Fruit fly (Drosophila melanogaster) whole organism, prepupa: ENCODE measurements around the gene Pdp1.

ENCODE experiments used
- Blimp-1 ChIP-seq: fragments of 200-800 bp; sonication (Bioruptor generic); optimal IDR thresholded peaks from 3 replicates; lab custom pipeline; 2017; ENCODE audit warnings: missing biosample characterization, missing genetic modification characterization, mild to moderate bottlenecking, moderate library complexity, missing genetic modification reagents
- CG10669 ChIP-seq: fragments of 200-800 bp; sonication (Bioruptor generic); optimal IDR thresholded peaks from 3 replicates; lab custom pipeline; 2018; ENCODE audit warnings: missing biosample characterization, mild to moderate bottlenecking, missing genetic modification characterization, moderate library complexity
- CG11762 ChIP-seq: fragments of 200-800 bp; sonication (Bioruptor generic); optimal IDR thresholded peaks from 3 replicates; lab custom pipeline; 2016; ENCODE audit warnings: missing biosample characterization, missing genetic modification characterization; ENCODE audit not compliant: insufficient read depth
- CG11902 ChIP-seq: fragments of 200-800 bp; sonication (Bioruptor generic); optimal IDR thresholded peaks from 3 replicates; lab custom pipeline; 2016; ENCODE audit warnings: missing biosample characterization, missing genetic modification characterization
- CG16779 ChIP-seq: fragments of 200-800 bp; sonication (Bioruptor generic); optimal IDR thresholded peaks from 3 replicates; lab custom pipeline; 2017; ENCODE audit warnings: missing biosample characterization, mild to moderate bottlenecking, missing genetic modification characterization
- CG3032 ChIP-seq: fragments of 200-800 bp; optimal IDR thresholded peaks from 2 replicates; lab custom pipeline; 2019; ENCODE audit warnings: missing biosample characterization, mild to moderate bottlenecking, missing genetic modification characterization, moderate library complexity
- CG31627 ChIP-seq: fragments of 200-800 bp; sonication (Bioruptor generic); optimal IDR thresholded peaks from 3 replicates; lab custom pipeline; 2016; ENCODE audit warnings: missing biosample characterization, missing genetic modification characterization
- CG32006 ChIP-seq: fragments of 200-800 bp; sonication (Bioruptor generic); optimal IDR thresholded peaks from 3 replicates; lab custom pipeline; 2017; ENCODE audit warnings: missing biosample characterization, mild to moderate bottlenecking, missing genetic modification characterization
- CG6792 ChIP-seq: fragments of 200-800 bp; sonication (Bioruptor generic); optimal IDR thresholded peaks from 3 replicates; lab custom pipeline; 2016; ENCODE audit warnings: missing biosample characterization, missing genetic modification characterization
- CG8319 ChIP-seq: fragments of 200-800 bp; sonication (Bioruptor generic); optimal IDR thresholded peaks from 3 replicates; lab custom pipeline; 2016; ENCODE audit warnings: missing biosample characterization, missing genetic modification characterization
- Ets21C ChIP-seq: fragments of 200-800 bp; sonication (Bioruptor generic); optimal IDR thresholded peaks from 3 replicates; lab custom pipeline; 2016; ENCODE audit warnings: missing biosample characterization, missing genetic modification characterization
- Ets96B ChIP-seq: fragments of 200-800 bp; optimal IDR thresholded peaks from 2 replicates; lab custom pipeline; 2019; ENCODE audit warnings: missing biosample characterization, mild to moderate bottlenecking, missing genetic modification characterization, moderate library complexity
- Gug ChIP-seq: fragments of 200-800 bp; sonication (Bioruptor generic); IDR thresholded peaks from 2 replicates; pipeline ENCODE4 v1.3.6; 2022; ENCODE audit warnings: missing biosample characterization, missing genetic modification characterization
- Hr4 ChIP-seq: fragments of 200-800 bp; sonication (Bioruptor generic); optimal IDR thresholded peaks from 3 replicates; lab custom pipeline; 2016; ENCODE audit warnings: missing biosample characterization, missing genetic modification characterization
- Met ChIP-seq: fragments of 200-800 bp; sonication (Bioruptor generic); optimal IDR thresholded peaks from 3 replicates; lab custom pipeline; 2016; ENCODE audit warnings: missing biosample characterization, missing genetic modification characterization
- Sox102F ChIP-seq: fragments of 200-800 bp; sonication (Bioruptor generic); optimal IDR thresholded peaks from 2 replicates; lab custom pipeline; 2016; ENCODE audit warnings: missing biosample characterization, mild to moderate bottlenecking, missing genetic modification characterization
- Sox15 ChIP-seq: fragments of 200-800 bp; sonication (Bioruptor generic); optimal IDR thresholded peaks from 3 replicates; lab custom pipeline; 2016; ENCODE audit warnings: missing biosample characterization, missing genetic modification characterization
- acj6 ChIP-seq: fragments of 200-800 bp; sonication (Bioruptor generic); optimal IDR thresholded peaks from 3 replicates; lab custom pipeline; 2016; ENCODE audit warnings: missing biosample characterization, missing genetic modification characterization
- cyc ChIP-seq: fragments of 200-800 bp; sonication (Bioruptor generic); optimal IDR thresholded peaks from 3 replicates; lab custom pipeline; 2016; ENCODE audit warnings: missing biosample characterization, missing genetic modification characterization
- dsx ChIP-seq: fragments of 200-800 bp; optimal IDR thresholded peaks from 3 replicates; lab custom pipeline; 2019; ENCODE audit warnings: missing biosample characterization, mild to moderate bottlenecking, missing genetic modification characterization, moderate library complexity; ENCODE audit not compliant: poor library complexity, severe bottlenecking
- eg ChIP-seq: fragments of 200-800 bp; sonication (Bioruptor generic); IDR thresholded peaks from 3 replicates; pipeline ENCODE4 v1.3.6; 2022; ENCODE audit warnings: missing biosample characterization, missing genetic modification characterization
- fd59A ChIP-seq: fragments of 200-800 bp; sonication (Bioruptor generic); optimal IDR thresholded peaks from 2 replicates; lab custom pipeline; 2017; ENCODE audit warnings: missing biosample characterization, mild to moderate bottlenecking, missing genetic modification characterization, missing genetic modification reagents
- fd85E ChIP-seq: fragments of 200-800 bp; sonication (Bioruptor generic); optimal IDR thresholded peaks from 3 replicates; lab custom pipeline; 2016; ENCODE audit warnings: missing biosample characterization, missing genetic modification characterization
- net ChIP-seq: fragments of 200-800 bp; sonication (Bioruptor generic); optimal IDR thresholded peaks from 3 replicates; lab custom pipeline; 2016; ENCODE audit warnings: missing biosample characterization, missing genetic modification characterization
- salr ChIP-seq, 2 experiments: fragments of 200-800 bp; sonication (Bioruptor generic); optimal IDR thresholded peaks; 3 replicates each; lab custom pipeline; 2016 to 2018; ENCODE audit warnings: missing biosample characterization in 2 of 2, missing genetic modification characterization in 2 of 2, mild to moderate bottlenecking in 1 of 2
- spab ChIP-seq: fragments of 200-800 bp; sonication (Bioruptor generic); optimal IDR thresholded peaks from 2 replicates; lab custom pipeline; 2017; ENCODE audit warnings: missing biosample characterization, mild to moderate bottlenecking, missing genetic modification characterization, missing genetic modification reagents
- ss ChIP-seq, 2 experiments: fragments of 200-800 bp; sonication (Bioruptor generic); optimal IDR thresholded peaks; 2 replicates in 1 of 2; 3 replicates in 1 of 2; lab custom pipeline; 2017 to 2018; ENCODE audit warnings: mild to moderate bottlenecking in 2 of 2, missing biosample characterization in 2 of 2, missing genetic modification characterization in 2 of 2, moderate library complexity in 1 of 2
- svp ChIP-seq: fragments of 200-800 bp; sonication (Bioruptor generic); peaks from one replicate; lab custom pipeline; 2016; ENCODE audit warnings: missing biosample characterization, missing genetic modification characterization
- vri ChIP-seq: fragments of 200-800 bp; sonication (Bioruptor generic); optimal IDR thresholded peaks from 3 replicates; lab custom pipeline; 2016; ENCODE audit warnings: missing biosample characterization, mild to moderate bottlenecking, missing genetic modification characterization

Pdp1 gene

dm6 chr3L:7781353-7782050 is 85.7 kb downstream of the Pdp1 start (continued):
- no peak for TF ChIP-seq net (GFP tag; lab: Kevin White, UChicago)
- TF ChIP-seq, all 60 proteins: peak for 4

- TF ChIP-seq eg (no peak), vri (GFP tag; lab: Kevin White, UChicago) (peak; percentile 11)
These were observed 91.7 kb downstream of the Pdp1 start, which contains the start of gene Clk for dm6 chr3L:7775365-7775905. TSS of gene Clk (minus strand) at chr3L:7775603.

DNA sequence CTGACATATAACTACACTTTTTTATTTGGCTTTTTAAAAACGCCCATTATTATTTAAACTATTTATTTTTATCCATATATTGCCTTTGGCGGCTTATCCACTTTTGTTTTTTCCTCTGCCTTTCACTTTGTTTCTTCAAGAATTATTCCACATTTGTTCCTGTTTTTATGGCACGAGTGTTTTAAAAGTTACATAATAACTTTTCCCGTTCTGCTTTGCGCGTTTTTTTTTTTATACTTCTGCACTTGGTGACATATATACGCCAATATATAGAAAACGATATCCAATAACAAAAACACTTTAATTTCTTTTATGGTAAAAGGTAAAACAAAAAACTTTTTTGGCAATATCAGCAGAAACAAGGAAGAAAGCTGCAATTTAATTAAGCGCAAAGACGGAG is 92.5 kb downstream of the Pdp1 start:
- TF ChIP-seq Ets96B (no peak), Blimp-1 (GFP tag; lab: Kevin White, UChicago) (no peak), fd59A (no peak), CG3032 (tag; lab: Kevin White, UChicago) (no peak), fd85E (no peak), Met (GFP tag; lab: Kevin White, UChicago) (no peak), Gug (GFP tag; lab: Robert Waterston, UW) (no peak), cyc (GFP tag; lab: Kevin White, UChicago) (no peak), Ets21C (GFP tag; lab: Kevin White, UChicago) (no peak), dsx (GFP tag; lab: Kevin White, UChicago) (no peak), CG6792 (GFP tag; lab: Kevin White, UChicago) (no peak), CG31627 (GFP tag; lab: Kevin White, UChicago) (no peak), acj6 (GFP tag; lab: Kevin White, UChicago) (no peak), CG32006 (GFP tag; lab: Kevin White, UChicago) (no peak), Sox102F (GFP tag; lab: Kevin White, UChicago) (no peak), Hr4 (GFP tag; lab: Kevin White, UChicago) (no peak), CG11902 (GFP tag; lab: Kevin White, UChicago) (no peak), net (GFP tag; lab: Kevin White, UChicago) (no peak)

dm6 chr3L:7773529-7773928 is 93.6 kb downstream of the Pdp1 start:
- TF ChIP-seq CG8319 (GFP tag; lab: Kevin White, UChicago) (no peak), CG31627 (GFP tag; lab: Kevin White, UChicago) (no peak), CG10669 (GFP tag; lab: Kevin White, UChicago) (no peak), fd85E (no peak), Met (GFP tag; lab: Kevin White, UChicago) (no peak), CG11762 (GFP tag; lab: Kevin White, UChicago) (no peak), spab (GFP tag; lab: Kevin White, UChicago) (no peak), ss (GFP tag; optimal IDR thresholded peaks at IDR 0.05; lab: Kevin White, UChicago) (no peak), Sox15 (GFP tag; lab: Kevin White, UChicago) (no peak)

dm6 chr3L:7772160-7772798 is 94.9 kb downstream of the Pdp1 start:
- TF ChIP-seq CG16779 (tag; lab: Kevin White, UChicago) (peak; percentile 28), salr (GFP tag; optimal IDR thresholded peaks at IDR 0.05; lab: Kevin White, UChicago) (no peak), svp (peak; percentile 46)
